Worm (Caenorhabditis elegans): ENCODE results near the gene F32B6.4.

F32B6.4 gene

ce11 chrIV:9884257-9884656 is 7.6 kb downstream of the F32B6.4 start, which contains the start of the genes prp-18 and mccc-1:
TSS of gene prp-18 (minus strand) at chrIV:9884383.
TSS of gene mccc-1 (plus strand) at chrIV:9884570.
- TF ChIP-seq ceh-16 (tag; optimal IDR thresholded peaks at IDR 0.05) (no peak), unc-55 (GFP tag; optimal IDR thresholded peaks at IDR 0.05) (peak; percentile 82), nhr-237 (tag; optimal IDR thresholded peaks at IDR 0.05) (no peak), zag-1 (tag; optimal IDR thresholded peaks at IDR 0.05) (no peak), R02D3.7 (tag; optimal IDR thresholded peaks at IDR 0.05) (no peak), nhr-23 (tag; optimal IDR thresholded peaks at IDR 0.05) (no peak), alr-1 (tag; optimal IDR thresholded peaks at IDR 0.05) (no peak), gmeb-1 (tag; optimal IDR thresholded peaks at IDR 0.05) (peak; percentile 21), nhr-6 (tag; optimal IDR thresholded peaks at IDR 0.05) (no peak), nhr-12 (tag; optimal IDR thresholded peaks at IDR 0.05) (no peak), ama-1 (optimal IDR thresholded peaks at IDR 0.05) (no peak), F13H6.1 (tag; optimal IDR thresholded peaks at IDR 0.05) (no peak), lsy-2 (tag; optimal IDR thresholded peaks at IDR 0.05) (no peak), lin-11 (tag; optimal IDR thresholded peaks at IDR 0.05) (no peak), sma-3 (GFP tag; optimal IDR thresholded peaks at IDR 0.05) (no peak), Y55F3AM.14 (GFP tag; optimal IDR thresholded peaks at IDR 0.05) (no peak), fos-1 (tag; optimal IDR thresholded peaks at IDR 0.05) (peak; percentile 47), snpc-4 (tag; optimal IDR thresholded peaks at IDR 0.05) (no peak), nhr-77 (tag; optimal IDR thresholded peaks at IDR 0.05) (no peak), skn-1 (tag; optimal IDR thresholded peaks at IDR 0.05) (no peak), nhr-129 (tag; optimal IDR thresholded peaks at IDR 0.05) (peak; percentile 51), nhr-11 (tag; optimal IDR thresholded peaks at IDR 0.05) (no peak), ztf-11 (tag; optimal IDR thresholded peaks at IDR 0.05) (no peak), elt-3 (tag; optimal IDR thresholded peaks at IDR 0.05) (no peak), aly-2 (tag; optimal IDR thresholded peaks at IDR 0.05) (no peak), nhr-25 (tag; optimal IDR thresholded peaks at IDR 0.05) (no peak), C34F6.9 (tag; optimal IDR thresholded peaks at IDR 0.05) (peak; percentile 90), mab-5 (tag; optimal IDR thresholded peaks at IDR 0.05) (no peak), lin-13 (GFP tag; optimal IDR thresholded peaks at IDR 0.05) (no peak), blmp-1 (tag; optimal IDR thresholded peaks at IDR 0.05; ENCODE audit: insufficient read depth) (no peak), ZK546.5 (tag; optimal IDR thresholded peaks at IDR 0.05) (no peak), egl-27 (tag; optimal IDR thresholded peaks at IDR 0.05) (no peak), mbf-1 (tag; optimal IDR thresholded peaks at IDR 0.05) (no peak), lin-39 (tag; optimal IDR thresholded peaks at IDR 0.05) (no peak), unc-62 (GFP tag; optimal IDR thresholded peaks at IDR 0.05) (no peak), unc-39 (tag; optimal IDR thresholded peaks at IDR 0.05) (no peak), nhr-10 (tag; optimal IDR thresholded peaks at IDR 0.05) (no peak), nhr-21 (tag; optimal IDR thresholded peaks at IDR 0.05) (no peak), crh-2 (tag; optimal IDR thresholded peaks at IDR 0.05) (peak; percentile 60), ceh-82 (tag; optimal IDR thresholded peaks at IDR 0.05) (no peak), elt-1 (tag; optimal IDR thresholded peaks at IDR 0.05) (no peak), sma-9 (GFP tag; optimal IDR thresholded peaks at IDR 0.05) (peak; percentile 23), sma-9 (tag; optimal IDR thresholded peaks at IDR 0.05) (no peak), peb-1 (tag; optimal IDR thresholded peaks at IDR 0.05) (no peak), ztf-1 (GFP tag; conservative IDR thresholded peaks at IDR 0.05) (no peak), ztf-4 (tag; optimal IDR thresholded peaks at IDR 0.05) (no peak), mdl-1 (tag; optimal IDR thresholded peaks at IDR 0.05) (no peak), sem-4 (tag; optimal IDR thresholded peaks at IDR 0.05) (peak; percentile 11), dmd-4 (tag; optimal IDR thresholded peaks at IDR 0.05) (no peak)
